Worm (Caenorhabditis elegans) whole organism, L3 larva: ENCODE measurements around the gene ddx-15.

Experiments used
- ZK546.5 ChIP-seq: sonication (generic microtip); optimal IDR thresholded peaks from 2 replicates; lab custom pipeline; 2017; ENCODE audit warnings: missing biosample characterization, missing genetic modification characterization
- ceh-9 ChIP-seq: sonication (generic microtip); optimal IDR thresholded peaks from 2 replicates; lab custom pipeline; 2018; ENCODE audit warnings: missing biosample characterization, missing genetic modification characterization
- egl-27 ChIP-seq: sonication (generic microtip); optimal IDR thresholded peaks from 4 replicates; lab custom pipeline; 2017; ENCODE audit warnings: missing biosample characterization, missing genetic modification reagents, missing genetic modification characterization
- elt-3 ChIP-seq, 3 experiments: fragments of 150-350 bp in 1 of 3; sonication (generic microtip) in 2 of 3; optimal IDR thresholded peaks; 2 replicates in 2 of 3; 4 replicates in 1 of 3; lab custom pipeline; 2014 to 2017; ENCODE audit warnings: missing biosample characterization in 3 of 3, missing genetic modification characterization in 3 of 3
- lin-39 ChIP-seq: fragments of 150-350 bp; optimal IDR thresholded peaks from 2 replicates; lab custom pipeline; 2018; ENCODE audit warnings: missing biosample characterization, missing genetic modification reagents, missing genetic modification characterization
- nhr-11 ChIP-seq: fragments of 150-350 bp; optimal IDR thresholded peaks from 2 replicates; lab custom pipeline; 2014; ENCODE audit warnings: missing biosample characterization, missing genetic modification characterization
- pqm-1 ChIP-seq: fragments of 150-350 bp; optimal IDR thresholded peaks from 2 replicates; lab custom pipeline; 2017; ENCODE audit warnings: missing biosample characterization, missing genetic modification characterization, inconsistent platforms
- skn-1 ChIP-seq: fragments of 150-350 bp; optimal IDR thresholded peaks from 2 replicates; lab custom pipeline; 2014; ENCODE audit warnings: missing biosample characterization, missing genetic modification characterization
- ztf-4 ChIP-seq: fragments of 150-350 bp; optimal IDR thresholded peaks from 2 replicates; lab custom pipeline; 2014; ENCODE audit warnings: missing biosample characterization, missing genetic modification characterization

ce11 chrIII:5594350-5594749, 2.8 kb upstream of the ddx-15 start:
- TF ChIP-seq ZK546.5 (tag; lab: Kevin White, UChicago) (no peak), ceh-9 (tag; lab: Kevin White, UChicago) (no peak), skn-1 (tag; lab: Kevin White, UChicago) (no peak), egl-27 (no peak), elt-3 (tag; optimal IDR thresholded peaks at IDR 0.05; lab: Kevin White, UChicago) (no peak), ztf-4 (tag; lab: Kevin White, UChicago) (no peak), nhr-11 (no peak), lin-39 (no peak), pqm-1 (no peak)
